Fruit fly (Drosophila melanogaster) whole organism, embryonic: Measurements from ENCODE around the gene ry.
A peak's percentile ranks its signal among the peaks of the same experiment; 100 is the strongest.

ENCODE experiments used
- Aef1 ChIP-seq: fragments of 200-800 bp; sonication (Bioruptor generic); IDR thresholded peaks from 3 replicates; pipeline ENCODE4 v1.3.6; 2022; ENCODE audit warnings: missing biosample characterization, missing genetic modification characterization
- Atf6 ChIP-seq: fragments of 200-800 bp; sonication (Bioruptor generic); IDR thresholded peaks from 2 replicates; pipeline ENCODE4 v1.3.6; 2022; ENCODE audit warnings: missing biosample characterization, missing genetic modification characterization
- C15 ChIP-seq: fragments of 200-800 bp; sonication (Bioruptor generic); IDR thresholded peaks from 3 replicates; pipeline ENCODE4 v1.3.6; 2022; ENCODE audit warnings: missing biosample characterization, missing genetic modification characterization
- CG10366 ChIP-seq: fragments of 200-800 bp; sonication (Bioruptor generic); IDR thresholded peaks from 2 replicates; pipeline ENCODE4 v1.3.6; 2022; ENCODE audit warnings: missing biosample characterization, missing genetic modification characterization
- CG11456 ChIP-seq: fragments of 200-800 bp; sonication (Bioruptor generic); IDR thresholded peaks from 3 replicates; pipeline ENCODE4 v1.3.6; 2022; ENCODE audit warnings: missing biosample characterization, missing genetic modification characterization
- CG11504 ChIP-seq: fragments of 200-800 bp; sonication (Bioruptor generic); optimal IDR thresholded peaks from 3 replicates; lab custom pipeline; 2019; ENCODE audit warnings: missing biosample characterization, mild to moderate bottlenecking, missing genetic modification characterization, moderate library complexity
- CG11560 ChIP-seq: fragments of 200-800 bp; sonication (Bioruptor generic); IDR thresholded peaks from 3 replicates; pipeline ENCODE4 v1.3.6; 2022; ENCODE audit warnings: missing biosample characterization, missing genetic modification characterization
- CG12942 ChIP-seq: fragments of 200-800 bp; sonication (Bioruptor generic); optimal IDR thresholded peaks from 3 replicates; lab custom pipeline; 2016; ENCODE audit warnings: missing biosample characterization, missing genetic modification characterization
- CG13123 ChIP-seq: fragments of 200-800 bp; sonication (Bioruptor generic); optimal IDR thresholded peaks from 2 replicates; lab custom pipeline; 2016; ENCODE audit warnings: missing biosample characterization, missing genetic modification characterization
- CG13296 ChIP-seq: fragments of 200-800 bp; sonication (Bioruptor generic); optimal IDR thresholded peaks from 3 replicates; lab custom pipeline; 2018; ENCODE audit warnings: missing biosample characterization, mild to moderate bottlenecking, missing genetic modification characterization
- CG14441 ChIP-seq: fragments of 200-800 bp; sonication (Bioruptor generic); IDR thresholded peaks from 2 replicates; pipeline ENCODE4 v1.3.6; 2022; ENCODE audit warnings: missing biosample characterization, missing genetic modification characterization
- CG14860 ChIP-seq: fragments of 200-800 bp; sonication (Bioruptor generic); IDR thresholded peaks from 3 replicates; pipeline ENCODE4 v1.3.6; 2022; ENCODE audit warnings: missing biosample characterization, missing genetic modification characterization; ENCODE audit not compliant: partially characterized antibody
- CG1602 ChIP-seq: fragments of 200-800 bp; sonication (Bioruptor generic); optimal IDR thresholded peaks from 3 replicates; lab custom pipeline; 2016; ENCODE audit warnings: missing biosample characterization, missing genetic modification characterization
- CG18599 ChIP-seq: fragments of 200-800 bp; sonication (Bioruptor generic); optimal IDR thresholded peaks from 3 replicates; lab custom pipeline; 2017; ENCODE audit warnings: missing biosample characterization, missing genetic modification characterization, mild to moderate bottlenecking, moderate library complexity, missing genetic modification reagents
- CG5245 ChIP-seq: fragments of 200-800 bp; sonication (Bioruptor generic); optimal IDR thresholded peaks from 3 replicates; lab custom pipeline; 2016; ENCODE audit warnings: missing biosample characterization, missing genetic modification characterization
- CG5953 ChIP-seq: fragments of 200-800 bp; sonication (Bioruptor generic); IDR thresholded peaks from 2 replicates; pipeline ENCODE4 v1.3.6; 2022; ENCODE audit warnings: missing biosample characterization, missing genetic modification characterization
- CG6689 ChIP-seq: fragments of 200-800 bp; sonication (Bioruptor generic); IDR thresholded peaks from 2 replicates; pipeline ENCODE4 v1.3.6; 2022; ENCODE audit warnings: missing biosample characterization, missing genetic modification characterization
- CG9727 ChIP-seq: fragments of 200-800 bp; sonication (Bioruptor generic); optimal IDR thresholded peaks from 3 replicates; lab custom pipeline; 2017; ENCODE audit warnings: missing biosample characterization, mild to moderate bottlenecking, missing genetic modification characterization
- CG9797 ChIP-seq: fragments of 200-800 bp; sonication (Bioruptor generic); optimal IDR thresholded peaks from 3 replicates; lab custom pipeline; 2018; ENCODE audit warnings: missing biosample characterization, mild to moderate bottlenecking, missing genetic modification characterization
- CG9932 ChIP-seq: fragments of 200-800 bp; sonication (Bioruptor generic); IDR thresholded peaks from 2 replicates; pipeline ENCODE4 v1.3.6; 2022; ENCODE audit warnings: missing biosample characterization, missing genetic modification characterization
- GATAe ChIP-seq: fragments of 200-800 bp; sonication (Bioruptor generic); conservative IDR thresholded peaks from 2 replicates; pipeline ENCODE4 v1.3.6; 2022; ENCODE audit warnings: missing biosample characterization, missing genetic modification characterization
- Gug ChIP-seq: fragments of 200-800 bp; sonication (Bioruptor generic); IDR thresholded peaks from 4 replicates; pipeline ENCODE4 v1.3.6; 2022; ENCODE audit warnings: missing biosample characterization, missing genetic modification characterization
- Med ChIP-seq: fragments of 200-800 bp; sonication (Bioruptor generic); peaks from one replicate; lab custom pipeline; 2016; ENCODE audit warnings: missing biosample characterization, missing genetic modification characterization, mild to moderate bottlenecking, inconsistent platforms, moderate library complexity
- Myb ChIP-seq: fragments of 200-800 bp; sonication (Bioruptor generic); optimal IDR thresholded peaks from 2 replicates; lab custom pipeline; 2016; ENCODE audit warnings: missing biosample characterization, missing genetic modification characterization
- Optix ChIP-seq: fragments of 200-800 bp; sonication (Bioruptor generic); IDR thresholded peaks from 3 replicates; pipeline ENCODE4 v1.3.6; 2022; ENCODE audit warnings: missing biosample characterization, missing genetic modification characterization
- Poxn ChIP-seq: fragments of 200-800 bp; sonication (Bioruptor generic); IDR thresholded peaks from 2 replicates; pipeline ENCODE4 v1.3.6; 2022; ENCODE audit warnings: missing biosample characterization, missing genetic modification characterization
- Ptx1 ChIP-seq: fragments of 200-800 bp; sonication (Bioruptor generic); IDR thresholded peaks from 2 replicates; pipeline ENCODE4 v1.3.6; 2022; ENCODE audit warnings: missing biosample characterization, missing genetic modification characterization
- Rfx ChIP-seq: fragments of 200-800 bp; sonication (Bioruptor generic); IDR thresholded peaks from 2 replicates; pipeline ENCODE4 v1.3.6; 2022; ENCODE audit warnings: missing biosample characterization, missing genetic modification characterization
- Stat92E ChIP-seq, 3 experiments: fragments of >200 bp in 2 of 3; fragments of 200-800 bp in 1 of 3; sonication (Bioruptor generic) in 1 of 3; optimal IDR thresholded peaks; 2 replicates each; lab custom pipeline; 2017 to 2019; ENCODE audit warnings: missing biosample characterization in 3 of 3, missing genetic modification characterization in 3 of 3, mild to moderate bottlenecking in 1 of 3, moderate library complexity in 1 of 3
- TFAM ChIP-seq: fragments of 200-800 bp; sonication (Bioruptor generic); optimal IDR thresholded peaks from 2 replicates; lab custom pipeline; 2017; ENCODE audit warnings: missing biosample characterization, missing genetic modification characterization, inconsistent platforms
- al ChIP-seq: fragments of 200-800 bp; sonication (Bioruptor generic); IDR thresholded peaks from 2 replicates; pipeline ENCODE4 v1.3.6; 2022; ENCODE audit warnings: missing biosample characterization, missing genetic modification characterization
- grau ChIP-seq: fragments of 200-800 bp; optimal IDR thresholded peaks from 3 replicates; lab custom pipeline; 2019; ENCODE audit warnings: missing biosample characterization, mild to moderate bottlenecking, missing genetic modification characterization, moderate library complexity
- gro ChIP-seq: fragments of 200-800 bp; sonication (Bioruptor generic); optimal IDR thresholded peaks from 2 replicates; lab custom pipeline; 2016; ENCODE audit warnings: missing biosample characterization, missing genetic modification characterization
- lmd ChIP-seq: fragments of 200-800 bp; sonication (Bioruptor generic); IDR thresholded peaks from 2 replicates; pipeline ENCODE4 v1.3.6; 2022; ENCODE audit warnings: missing biosample characterization, missing genetic modification characterization
- mld ChIP-seq: fragments of 200-800 bp; sonication (Bioruptor generic); IDR thresholded peaks from 3 replicates; pipeline ENCODE4 v1.3.6; 2022; ENCODE audit warnings: missing biosample characterization, missing genetic modification characterization; ENCODE audit not compliant: partially characterized antibody
- pum ChIP-seq: fragments of 200-800 bp; sonication (Bioruptor generic); optimal IDR thresholded peaks from 2 replicates; lab custom pipeline; 2016; ENCODE audit warnings: missing biosample characterization, missing genetic modification characterization
- row ChIP-seq: fragments of 200-800 bp; sonication (Bioruptor generic); IDR thresholded peaks from 3 replicates; pipeline ENCODE4 v1.3.6; 2022; ENCODE audit warnings: missing biosample characterization, missing genetic modification characterization
- sens ChIP-seq: fragments of 200-800 bp; sonication (Bioruptor generic); peaks from one replicate; lab custom pipeline; 2016; ENCODE audit warnings: missing biosample characterization, missing genetic modification characterization
- slbo ChIP-seq: fragments of 200-800 bp; sonication (Bioruptor generic); IDR thresholded peaks from 2 replicates; pipeline ENCODE4 v1.3.6; 2022; ENCODE audit warnings: missing biosample characterization, missing genetic modification characterization
- tup ChIP-seq: fragments of 200-800 bp; sonication (Bioruptor generic); optimal IDR thresholded peaks from 2 replicates; lab custom pipeline; 2016; ENCODE audit warnings: missing biosample characterization, mild to moderate bottlenecking, missing genetic modification characterization, moderate library complexity
- twi ChIP-seq: fragments of 200-800 bp; optimal IDR thresholded peaks from 2 replicates; lab custom pipeline; 2019; ENCODE audit warnings: missing biosample characterization, mild to moderate bottlenecking, missing genetic modification characterization, moderate library complexity
- vvl ChIP-seq: fragments of 200-800 bp; sonication (Bioruptor generic); IDR thresholded peaks from 2 replicates; pipeline ENCODE4 v1.3.6; 2022; ENCODE audit warnings: missing biosample characterization, missing genetic modification characterization
- zfh2 ChIP-seq: fragments of 200-800 bp; sonication (Bioruptor generic); optimal IDR thresholded peaks from 2 replicates; lab custom pipeline; 2016; ENCODE audit warnings: missing biosample characterization, missing genetic modification characterization

Gene ry

DNA sequence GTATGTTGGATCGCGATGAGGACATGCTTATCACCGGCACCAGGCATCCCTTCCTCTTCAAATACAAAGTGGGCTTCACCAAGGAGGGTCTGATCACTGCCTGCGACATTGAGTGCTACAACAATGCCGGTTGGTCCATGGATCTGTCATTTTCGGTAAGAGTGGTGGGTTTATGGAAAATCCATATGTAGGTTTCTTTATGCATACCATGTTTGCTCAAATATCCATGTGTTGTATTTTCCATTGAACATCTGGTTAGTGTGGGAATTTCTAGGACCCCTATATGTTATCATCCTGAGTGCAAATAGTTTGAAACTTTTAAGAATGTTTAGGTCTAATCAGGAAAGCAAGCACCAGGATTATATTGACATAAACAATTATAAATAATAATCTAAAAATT is 3.7 kb downstream of the ry start:
- TF ChIP-seq twi (tag; lab: Kevin White, UChicago) (peak; percentile 94), CG5245 (GFP tag; lab: Kevin White, UChicago) (no peak)

DNA sequence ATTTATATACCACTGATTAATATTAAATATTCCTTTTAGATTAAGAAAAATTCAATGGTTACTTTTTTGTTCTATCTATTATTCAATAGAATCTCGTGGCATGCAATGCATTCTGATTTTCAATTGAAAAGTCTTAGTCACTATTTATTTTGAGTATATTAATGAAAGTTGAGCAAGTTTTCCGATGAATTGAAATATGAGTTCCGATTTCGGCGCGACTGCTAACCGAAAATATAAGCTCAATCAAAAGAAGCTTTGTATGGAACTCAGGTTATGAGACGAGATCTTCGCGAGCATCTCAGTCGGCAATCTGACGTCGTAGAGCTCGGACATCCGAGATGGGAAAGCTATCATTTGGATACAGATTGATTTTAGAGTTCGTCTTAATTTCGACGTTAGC is 5.7 kb downstream of the ry start, which contains the start of gene CG11668:
TSS of gene CG11668 (plus strand) at position 301 of the 400 bp plus-strand sequence.
- no peak for TF ChIP-seq CG11504
- no peak for TF ChIP-seq Stat92E (GFP tag; optimal IDR thresholded peaks at IDR 0.05; lab: Kevin White, UChicago)
- no peak for TF ChIP-seq Myb (GFP tag; lab: Kevin White, UChicago)
- TF ChIP-seq CG12942 (GFP tag; lab: Kevin White, UChicago): no peak

DNA sequence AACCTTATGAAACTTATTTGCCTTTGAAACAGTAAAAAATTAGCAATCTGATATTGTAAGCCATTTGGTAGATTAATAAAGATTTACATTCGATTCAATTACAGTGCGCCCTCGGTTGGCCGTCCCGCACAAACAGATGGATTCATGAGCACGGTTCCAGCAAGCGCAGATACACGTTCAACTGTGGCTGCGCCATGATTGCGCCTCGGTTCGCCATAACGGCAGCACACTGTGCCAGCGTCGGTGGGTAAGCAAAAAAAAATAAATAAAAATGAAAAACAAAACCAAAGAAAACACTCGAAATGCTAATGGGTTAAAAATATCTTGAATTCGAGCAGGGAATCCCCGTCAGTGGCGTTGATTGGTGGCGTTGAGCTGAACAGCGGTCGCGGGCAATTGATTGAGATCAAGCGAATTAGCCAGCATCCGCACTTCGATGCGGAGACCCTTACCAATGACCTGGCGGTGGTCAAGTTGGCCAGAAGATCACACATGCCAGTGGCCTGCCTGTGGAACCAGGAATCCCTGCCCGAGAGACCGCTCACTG is 6.8 kb downstream of the ry start:
- TF ChIP-seq tup (GFP tag; lab: Kevin White, UChicago) (no peak), Aef1 (GFP tag; lab: Robert Waterston, UW) (peak; percentile 40; the same call in 1 of the 3 replicates), Optix (0 out of 3 replicates have a peak, but pooled peaks have one; percentile 10), CG6689 (0 out of 2 replicates have a peak, but pooled peaks have one; percentile 14), C15 (GFP tag; lab: Robert Waterston, UW) (no peak), CG10366 (GFP tag; lab: Robert Waterston, UW) (0 out of 2 replicates have a peak, but pooled peaks have one; percentile 11), CG5953 (GFP tag; lab: Robert Waterston, UW) (0 out of 2 replicates have a peak, but pooled peaks have one; percentile 5), Atf6 (no peak), TFAM (GFP tag; lab: Kevin White, UChicago) (no peak), CG18599 (no peak), CG9797 (GFP tag; lab: Kevin White, UChicago) (no peak), Gug (GFP tag; lab: Robert Waterston, UW) (peak; percentile 53; the same call in 3 of the 4 replicates), Rfx (peak; percentile 54; the same call in 1 of the 2 replicates), CG9932 (GFP tag; lab: Robert Waterston, UW) (peak; percentile 47), row (peak; percentile 63; the same call in 2 of the 3 replicates), Ptx1 (GFP tag; lab: Robert Waterston, UW) (peak; percentile 37; the same call in 1 of the 2 replicates), zfh2 (GFP tag; lab: Kevin White, UChicago) (peak; percentile 10), CG13123 (GFP tag; lab: Kevin White, UChicago) (no peak), CG11560 (tag; lab: Robert Waterston, UW) (no peak), gro (GFP tag; lab: Kevin White, UChicago) (no peak), vvl (GFP tag; lab: Robert Waterston, UW) (peak; percentile 57; the same call in 1 of the 2 replicates), lmd (GFP tag; lab: Robert Waterston, UW) (peak; percentile 36; the same call in 1 of the 2 replicates), CG11456 (GFP tag; lab: Robert Waterston, UW) (peak; percentile 29; the same call in 1 of the 3 replicates), Poxn (GFP tag; lab: Robert Waterston, UW) (no peak), slbo (GFP tag; lab: Robert Waterston, UW) (peak; percentile 64), mld (no peak), sens (GFP tag; lab: Kevin White, UChicago) (peak; percentile 61), GATAe (GFP tag; lab: Robert Waterston, UW) (no peak), CG9727 (GFP tag; lab: Kevin White, UChicago) (no peak), al (GFP tag; lab: Robert Waterston, UW) (0 out of 2 replicates have a peak, but pooled peaks have one; percentile 12), CG14441 (0 out of 2 replicates have a peak, but pooled peaks have one; percentile 22), pum (no peak), CG1602 (no peak), CG14860 (GFP tag; lab: Robert Waterston, UW) (no peak), grau (peak; percentile 55), CG13296 (GFP tag; lab: Kevin White, UChicago) (no peak), Med (GFP tag; lab: Kevin White, UChicago) (peak; percentile 65)
